Fruit fly (Drosophila melanogaster) whole organism, adult: Measurements from ENCODE around the gene Orc2.

Experiments
- CG11617 ChIP-seq: fragments of 200-800 bp; sonication (Bioruptor generic); optimal IDR thresholded peaks from 2 replicates; lab custom pipeline; 2017; ENCODE audit warnings: mild to moderate bottlenecking, missing biosample characterization, missing genetic modification reagents, missing genetic modification characterization
- CG14711 ChIP-seq: fragments of 200-800 bp; sonication (Bioruptor generic); optimal IDR thresholded peaks from 2 replicates; lab custom pipeline; 2018; ENCODE audit warnings: missing biosample characterization, mild to moderate bottlenecking, missing genetic modification characterization, moderate library complexity
- CG1620 ChIP-seq: fragments of 200-800 bp; sonication (Bioruptor generic); optimal IDR thresholded peaks from 2 replicates; lab custom pipeline; 2016; ENCODE audit warnings: missing biosample characterization, missing genetic modification characterization
- CG33017 ChIP-seq: fragments of 200-800 bp; sonication (Bioruptor generic); optimal IDR thresholded peaks from 2 replicates; lab custom pipeline; 2018; ENCODE audit warnings: missing biosample characterization, mild to moderate bottlenecking, missing genetic modification characterization, moderate library complexity
- CG5204 ChIP-seq: fragments of 200-800 bp; sonication (Bioruptor generic); optimal IDR thresholded peaks from 2 replicates; lab custom pipeline; 2016; ENCODE audit warnings: missing biosample characterization, missing genetic modification characterization
- CG7045 ChIP-seq: fragments of 200-800 bp; sonication (Bioruptor generic); optimal IDR thresholded peaks from 2 replicates; lab custom pipeline; 2017; ENCODE audit warnings: missing biosample characterization, mild to moderate bottlenecking, missing genetic modification characterization
- CG7101 ChIP-seq: fragments of 200-800 bp; sonication (Bioruptor generic); optimal IDR thresholded peaks from 2 replicates; lab custom pipeline; 2018; ENCODE audit warnings: missing biosample characterization, mild to moderate bottlenecking, missing genetic modification characterization, moderate library complexity
- Crg-1 ChIP-seq: fragments of 200-800 bp; sonication (Bioruptor generic); optimal IDR thresholded peaks from 2 replicates; lab custom pipeline; 2016; ENCODE audit warnings: missing biosample characterization, missing genetic modification characterization
- Mnt ChIP-seq: fragments of 200-800 bp; sonication (Bioruptor generic); optimal IDR thresholded peaks from 2 replicates; lab custom pipeline; 2016; ENCODE audit warnings: missing biosample characterization, mild to moderate bottlenecking, missing genetic modification characterization
- bab1 ChIP-seq: fragments of 200-800 bp; sonication (Bioruptor generic); optimal IDR thresholded peaks from 3 replicates; lab custom pipeline; 2019; ENCODE audit warnings: missing biosample characterization, mild to moderate bottlenecking, missing genetic modification characterization, moderate library complexity
- cic ChIP-seq: fragments of 200-800 bp; sonication (Bioruptor generic); optimal IDR thresholded peaks from 2 replicates; lab custom pipeline; 2017; ENCODE audit warnings: missing biosample characterization, mild to moderate bottlenecking, missing genetic modification characterization, moderate library complexity
- kay ChIP-seq: fragments of 200-800 bp; sonication (Bioruptor generic); peaks from one replicate; lab custom pipeline; 2016; ENCODE audit warnings: missing biosample characterization, missing genetic modification characterization, borderline replicate concordance
- ovo ChIP-seq: fragments of 200-800 bp; sonication (Bioruptor generic); optimal IDR thresholded peaks from 2 replicates; lab custom pipeline; 2016; ENCODE audit warnings: missing biosample characterization, missing genetic modification characterization
- pad ChIP-seq: fragments of 200-800 bp; sonication (Bioruptor generic); optimal IDR thresholded peaks from 3 replicates; lab custom pipeline; 2017; ENCODE audit warnings: missing biosample characterization, missing genetic modification characterization, mild to moderate bottlenecking, moderate library complexity, missing genetic modification reagents

DNA sequence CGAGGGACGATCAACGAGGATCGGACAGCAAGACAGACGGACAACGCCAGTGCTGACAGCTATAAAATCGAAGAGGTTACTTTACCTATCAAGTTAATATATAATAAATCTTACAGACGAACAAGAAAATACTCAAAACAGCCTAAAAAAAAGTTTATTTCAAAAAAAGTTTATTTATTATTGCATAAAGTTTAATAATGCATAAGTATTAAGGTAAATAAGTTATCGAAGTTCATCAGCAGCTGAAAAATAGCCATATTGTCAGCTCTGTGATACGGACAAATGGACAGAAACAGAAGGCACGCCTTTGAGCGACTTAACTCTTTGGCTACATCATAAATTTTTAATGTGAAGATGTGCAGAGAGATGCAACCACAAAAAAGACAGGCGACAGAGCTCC, 46.9 kb downstream of the Orc2 start:
- no peak for TF ChIP-seq bab1 (GFP tag; lab: Kevin White, UChicago)
- no peak for TF ChIP-seq Crg-1 (GFP tag; lab: Kevin White, UChicago)
- no peak for TF ChIP-seq CG11617 (GFP tag; lab: Kevin White, UChicago)
- no peak for TF ChIP-seq CG7045 (GFP tag; lab: Kevin White, UChicago)
- no peak for TF ChIP-seq ovo
- TF ChIP-seq CG7101 (tag; lab: Kevin White, UChicago): no peak
- TF ChIP-seq pad (GFP tag; lab: Kevin White, UChicago): no peak
- no peak for TF ChIP-seq CG14711 (tag; lab: Kevin White, UChicago)
- no peak for TF ChIP-seq CG1620
- no peak for TF ChIP-seq CG33017 (tag; lab: Kevin White, UChicago)
- TF ChIP-seq cic (GFP tag; lab: Kevin White, UChicago): no peak
- TF ChIP-seq Mnt: no peak
- TF ChIP-seq CG5204: no peak
- no peak for TF ChIP-seq kay (GFP tag; lab: Kevin White, UChicago)
